Worm (Caenorhabditis elegans): ENCODE measurements around the gene hip-1.

hip-1 gene

ce11 chrIII:13614206-13614605 lies 8.1 kb downstream of the hip-1 start:
- TF ChIP-seq lsy-2 (tag; optimal IDR thresholded peaks at IDR 0.05), result no peak

- no peak for TF ChIP-seq skn-1 (tag; optimal IDR thresholded peaks at IDR 0.05)
- no peak for TF ChIP-seq elt-1 (tag; optimal IDR thresholded peaks at IDR 0.05)
- TF ChIP-seq sma-9 (GFP tag; optimal IDR thresholded peaks at IDR 0.05), result peak; percentile 40
- no peak for TF ChIP-seq sma-9 (tag; optimal IDR thresholded peaks at IDR 0.05)
- peak; percentile 40 for TF ChIP-seq F13H6.1 (tag; optimal IDR thresholded peaks at IDR 0.05)
- TF ChIP-seq ZK546.5 (tag; optimal IDR thresholded peaks at IDR 0.05), result no peak
- TF ChIP-seq R02D3.7 (tag; optimal IDR thresholded peaks at IDR 0.05), result no peak
- TF ChIP-seq alr-1 (tag; optimal IDR thresholded peaks at IDR 0.05), result no peak
- peak; percentile 46 for TF ChIP-seq gmeb-1 (tag; optimal IDR thresholded peaks at IDR 0.05)
- TF ChIP-seq lin-13 (GFP tag; optimal IDR thresholded peaks at IDR 0.05), result no peak
- TF ChIP-seq ztf-11 (tag; optimal IDR thresholded peaks at IDR 0.05), result no peak
- no peak for TF ChIP-seq ztf-1 (GFP tag; conservative IDR thresholded peaks at IDR 0.05)
- no peak for TF ChIP-seq nhr-12 (tag; optimal IDR thresholded peaks at IDR 0.05)
- peak; percentile 77 for TF ChIP-seq crh-2 (tag; optimal IDR thresholded peaks at IDR 0.05)
- TF ChIP-seq lsy-2 (tag; optimal IDR thresholded peaks at IDR 0.05), result no peak
- peak; percentile 96 for TF ChIP-seq fos-1 (tag; optimal IDR thresholded peaks at IDR 0.05)
- no peak for TF ChIP-seq sem-4 (tag; optimal IDR thresholded peaks at IDR 0.05)
- TF ChIP-seq ama-1 (optimal IDR thresholded peaks at IDR 0.05), result no peak
- no peak for TF ChIP-seq unc-55 (GFP tag; optimal IDR thresholded peaks at IDR 0.05)
- TF ChIP-seq nhr-21 (tag; optimal IDR thresholded peaks at IDR 0.05), result no peak
- no peak for TF ChIP-seq peb-1 (tag; optimal IDR thresholded peaks at IDR 0.05)
- no peak for TF ChIP-seq blmp-1 (tag; optimal IDR thresholded peaks at IDR 0.05; ENCODE audit: insufficient read depth)
Measured at ce11 chrIII:13607833-13608232, 14.5 kb downstream of the hip-1 start, which contains the start of gene shpk-1. Gene shpk-1, plus strand, starts transcription at chrIII:13608020.

DNA sequence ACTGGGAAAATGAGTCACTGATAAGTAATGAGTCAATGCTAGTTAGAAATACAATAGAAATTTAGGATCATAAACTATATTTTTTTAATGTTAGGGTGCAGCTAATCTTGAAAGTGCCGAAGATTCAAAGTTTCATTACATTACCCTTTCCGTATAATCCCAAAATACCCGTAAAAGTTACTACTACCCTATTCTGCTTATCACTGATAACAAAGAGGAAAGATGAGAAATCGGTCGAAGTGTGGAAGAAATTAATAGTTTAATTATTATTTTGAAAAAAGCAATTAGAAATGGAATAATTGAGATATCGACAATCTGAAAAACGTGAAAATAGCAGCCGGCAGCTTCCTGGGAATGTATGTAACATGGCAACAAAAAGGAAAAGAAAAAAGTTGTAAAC lies 15.4 kb downstream of the hip-1 start:
- TF ChIP-seq fos-1 (tag; optimal IDR thresholded peaks at IDR 0.05), result peak; percentile 51
- TF ChIP-seq peb-1 (tag; optimal IDR thresholded peaks at IDR 0.05), result no peak

- TF ChIP-seq elt-3 (tag; optimal IDR thresholded peaks at IDR 0.05) (no peak), gmeb-1 (tag; optimal IDR thresholded peaks at IDR 0.05) (peak; percentile 41), zag-1 (tag; optimal IDR thresholded peaks at IDR 0.05) (no peak), sma-9 (GFP tag; optimal IDR thresholded peaks at IDR 0.05) (peak; percentile 71), sma-9 (tag; optimal IDR thresholded peaks at IDR 0.05) (no peak), dmd-4 (tag; optimal IDR thresholded peaks at IDR 0.05) (no peak), nhr-23 (tag; optimal IDR thresholded peaks at IDR 0.05) (no peak), fos-1 (tag; optimal IDR thresholded peaks at IDR 0.05) (peak; percentile 91), mdl-1 (tag; optimal IDR thresholded peaks at IDR 0.05) (no peak), nhr-237 (tag; optimal IDR thresholded peaks at IDR 0.05) (no peak), aly-2 (tag; optimal IDR thresholded peaks at IDR 0.05) (no peak), F13H6.1 (tag; optimal IDR thresholded peaks at IDR 0.05) (peak; percentile 33), ztf-4 (tag; optimal IDR thresholded peaks at IDR 0.05) (no peak), nhr-129 (tag; optimal IDR thresholded peaks at IDR 0.05) (peak; percentile 60), lin-39 (tag; optimal IDR thresholded peaks at IDR 0.05) (no peak), nhr-11 (tag; optimal IDR thresholded peaks at IDR 0.05) (no peak), peb-1 (tag; optimal IDR thresholded peaks at IDR 0.05) (no peak), crh-2 (tag; optimal IDR thresholded peaks at IDR 0.05) (peak; percentile 87)
Measured at ce11 chrIII:13606016-13606530, 16.2 kb downstream of the hip-1 start, which contains the start of gene act-5. Gene act-5, minus strand, starts transcription at chrIII:13606066.

ce11 chrIII:13604834-13605233 lies 17.5 kb downstream of the hip-1 start:
- TF ChIP-seq ceh-16 (tag; optimal IDR thresholded peaks at IDR 0.05) (no peak), nhr-11 (tag; optimal IDR thresholded peaks at IDR 0.05) (peak; percentile 24)

DNA sequence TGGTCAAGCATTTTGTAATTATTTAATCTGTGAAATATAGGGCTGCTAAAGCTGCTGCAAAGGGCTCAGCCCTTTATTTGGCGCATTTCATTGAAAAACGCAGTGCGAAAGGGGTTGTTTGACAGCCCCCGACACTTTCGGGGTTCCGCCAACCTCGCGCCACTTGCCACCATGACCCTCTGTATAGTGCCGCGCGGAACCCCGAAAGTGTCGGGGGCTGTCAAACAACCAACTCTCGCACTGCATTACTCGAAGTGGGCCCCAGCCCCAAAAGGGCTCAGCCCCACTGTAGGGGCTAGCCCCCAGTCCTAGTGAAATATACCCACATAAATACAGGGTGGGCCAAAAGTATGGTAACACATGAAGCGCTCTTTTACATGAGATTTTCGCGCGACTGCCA lies 22.0 kb downstream of the hip-1 start:
- TF ChIP-seq nhr-12 (tag; optimal IDR thresholded peaks at IDR 0.05) (no peak), egl-27 (tag; optimal IDR thresholded peaks at IDR 0.05) (no peak), unc-55 (GFP tag; optimal IDR thresholded peaks at IDR 0.05) (no peak), nhr-21 (tag; optimal IDR thresholded peaks at IDR 0.05) (no peak), nhr-237 (tag; optimal IDR thresholded peaks at IDR 0.05) (no peak), nhr-10 (tag; optimal IDR thresholded peaks at IDR 0.05) (no peak), dmd-4 (tag; optimal IDR thresholded peaks at IDR 0.05) (no peak), mbf-1 (tag; optimal IDR thresholded peaks at IDR 0.05) (no peak), nhr-25 (tag; optimal IDR thresholded peaks at IDR 0.05) (no peak), aly-2 (tag; optimal IDR thresholded peaks at IDR 0.05) (no peak), nhr-129 (tag; optimal IDR thresholded peaks at IDR 0.05) (no peak), ztf-1 (GFP tag; conservative IDR thresholded peaks at IDR 0.05) (no peak), nhr-23 (tag; optimal IDR thresholded peaks at IDR 0.05) (no peak), Y55F3AM.14 (GFP tag; optimal IDR thresholded peaks at IDR 0.05) (no peak), R02D3.7 (tag; optimal IDR thresholded peaks at IDR 0.05) (no peak), nhr-77 (tag; optimal IDR thresholded peaks at IDR 0.05) (no peak), skn-1 (tag; optimal IDR thresholded peaks at IDR 0.05) (no peak), sma-9 (GFP tag; optimal IDR thresholded peaks at IDR 0.05) (no peak), sma-9 (tag; optimal IDR thresholded peaks at IDR 0.05) (no peak), fos-1 (tag; optimal IDR thresholded peaks at IDR 0.05) (no peak), ztf-4 (tag; optimal IDR thresholded peaks at IDR 0.05) (no peak)
